Fruit fly (Drosophila melanogaster) whole organism, prepupa: Measurements from ENCODE around the gene Vps53.

Experiments used
- Blimp-1 ChIP-seq: fragments of 200-800 bp; sonication (Bioruptor generic); optimal IDR thresholded peaks from 3 replicates; lab custom pipeline; 2017; ENCODE audit warnings: missing biosample characterization, missing genetic modification characterization, mild to moderate bottlenecking, moderate library complexity, missing genetic modification reagents
- CG10631 ChIP-seq: fragments of 200-800 bp; sonication (Bioruptor generic); optimal IDR thresholded peaks from 2 replicates; lab custom pipeline; 2016; ENCODE audit warnings: missing biosample characterization, missing genetic modification characterization
- CG10669 ChIP-seq: fragments of 200-800 bp; sonication (Bioruptor generic); optimal IDR thresholded peaks from 3 replicates; lab custom pipeline; 2018; ENCODE audit warnings: missing biosample characterization, mild to moderate bottlenecking, missing genetic modification characterization, moderate library complexity
- CG11762 ChIP-seq: fragments of 200-800 bp; sonication (Bioruptor generic); optimal IDR thresholded peaks from 3 replicates; lab custom pipeline; 2016; ENCODE audit warnings: missing biosample characterization, missing genetic modification characterization; ENCODE audit not compliant: insufficient read depth
- CG15336 ChIP-seq: fragments of 200-800 bp; sonication (Bioruptor generic); IDR thresholded peaks from 2 replicates; pipeline ENCODE4 v1.3.6; 2022; ENCODE audit warnings: missing biosample characterization, missing genetic modification characterization
- CG1621 ChIP-seq: fragments of 200-800 bp; sonication (Bioruptor generic); optimal IDR thresholded peaks from 3 replicates; lab custom pipeline; 2018; ENCODE audit warnings: missing biosample characterization, mild to moderate bottlenecking, missing genetic modification characterization
- CG16779 ChIP-seq: fragments of 200-800 bp; sonication (Bioruptor generic); optimal IDR thresholded peaks from 3 replicates; lab custom pipeline; 2017; ENCODE audit warnings: missing biosample characterization, mild to moderate bottlenecking, missing genetic modification characterization
- CG3032 ChIP-seq: fragments of 200-800 bp; optimal IDR thresholded peaks from 2 replicates; lab custom pipeline; 2019; ENCODE audit warnings: missing biosample characterization, mild to moderate bottlenecking, missing genetic modification characterization, moderate library complexity
- CG31627 ChIP-seq: fragments of 200-800 bp; sonication (Bioruptor generic); optimal IDR thresholded peaks from 3 replicates; lab custom pipeline; 2016; ENCODE audit warnings: missing biosample characterization, missing genetic modification characterization
- CG32006 ChIP-seq: fragments of 200-800 bp; sonication (Bioruptor generic); optimal IDR thresholded peaks from 3 replicates; lab custom pipeline; 2017; ENCODE audit warnings: missing biosample characterization, mild to moderate bottlenecking, missing genetic modification characterization
- CG34406 ChIP-seq: fragments of 200-800 bp; sonication (Bioruptor generic); optimal IDR thresholded peaks from 3 replicates; lab custom pipeline; 2016; ENCODE audit warnings: missing biosample characterization, missing genetic modification characterization
- CG6276 ChIP-seq: fragments of 200-800 bp; sonication (Bioruptor generic); optimal IDR thresholded peaks from 2 replicates; lab custom pipeline; 2017; ENCODE audit warnings: missing biosample characterization, mild to moderate bottlenecking, missing genetic modification characterization
- CG6792 ChIP-seq: fragments of 200-800 bp; sonication (Bioruptor generic); optimal IDR thresholded peaks from 3 replicates; lab custom pipeline; 2016; ENCODE audit warnings: missing biosample characterization, missing genetic modification characterization
- CG6808 ChIP-seq: fragments of 200-800 bp; sonication (Bioruptor generic); optimal IDR thresholded peaks from 3 replicates; lab custom pipeline; 2017; ENCODE audit warnings: missing biosample characterization, missing genetic modification characterization, mild to moderate bottlenecking, moderate library complexity, missing genetic modification reagents
- CG6854 ChIP-seq: fragments of 200-800 bp; sonication (Bioruptor generic); optimal IDR thresholded peaks from 2 replicates; lab custom pipeline; 2017; ENCODE audit warnings: missing biosample characterization, mild to moderate bottlenecking, missing genetic modification characterization
- CG7368 ChIP-seq: fragments of 200-800 bp; sonication (Bioruptor generic); optimal IDR thresholded peaks from 3 replicates; lab custom pipeline; 2016; ENCODE audit warnings: missing biosample characterization, missing genetic modification characterization
- CG8119 ChIP-seq: fragments of 200-800 bp; sonication (Bioruptor generic); IDR thresholded peaks from 3 replicates; pipeline ENCODE4 v1.3.6; 2022; ENCODE audit warnings: missing biosample characterization, missing genetic modification characterization
- CG8319 ChIP-seq: fragments of 200-800 bp; sonication (Bioruptor generic); optimal IDR thresholded peaks from 3 replicates; lab custom pipeline; 2016; ENCODE audit warnings: missing biosample characterization, missing genetic modification characterization
- CG8632 ChIP-seq: fragments of 200-800 bp; sonication (Bioruptor generic); optimal IDR thresholded peaks from 3 replicates; lab custom pipeline; 2016; ENCODE audit warnings: missing biosample characterization, missing genetic modification characterization
- Eip75B ChIP-seq: fragments of 200-800 bp; sonication (Bioruptor generic); optimal IDR thresholded peaks from 3 replicates; lab custom pipeline; 2016; ENCODE audit warnings: missing biosample characterization, missing genetic modification characterization
- Eip78C ChIP-seq: fragments of 200-800 bp; sonication (Bioruptor generic); peaks from one replicate; lab custom pipeline; 2016; ENCODE audit warnings: missing biosample characterization, missing genetic modification characterization
- Ets96B ChIP-seq: fragments of 200-800 bp; optimal IDR thresholded peaks from 2 replicates; lab custom pipeline; 2019; ENCODE audit warnings: missing biosample characterization, mild to moderate bottlenecking, missing genetic modification characterization, moderate library complexity
- Gug ChIP-seq: fragments of 200-800 bp; sonication (Bioruptor generic); IDR thresholded peaks from 2 replicates; pipeline ENCODE4 v1.3.6; 2022; ENCODE audit warnings: missing biosample characterization, missing genetic modification characterization
- Hr39 ChIP-seq: fragments of 200-800 bp; sonication (Bioruptor generic); optimal IDR thresholded peaks from 2 replicates; lab custom pipeline; 2016; ENCODE audit warnings: missing biosample characterization, missing genetic modification characterization
- Hr4 ChIP-seq: fragments of 200-800 bp; sonication (Bioruptor generic); optimal IDR thresholded peaks from 3 replicates; lab custom pipeline; 2016; ENCODE audit warnings: missing biosample characterization, missing genetic modification characterization
- Lpt ChIP-seq: fragments of 200-800 bp; sonication (Bioruptor generic); optimal IDR thresholded peaks from 3 replicates; lab custom pipeline; 2016; ENCODE audit warnings: missing biosample characterization, missing genetic modification characterization
- Met ChIP-seq: fragments of 200-800 bp; sonication (Bioruptor generic); optimal IDR thresholded peaks from 3 replicates; lab custom pipeline; 2016; ENCODE audit warnings: missing biosample characterization, missing genetic modification characterization
- OdsH ChIP-seq: fragments of 200-800 bp; sonication (Bioruptor generic); optimal IDR thresholded peaks from 3 replicates; lab custom pipeline; 2016; ENCODE audit warnings: missing biosample characterization, missing genetic modification characterization
- Sox102F ChIP-seq: fragments of 200-800 bp; sonication (Bioruptor generic); optimal IDR thresholded peaks from 2 replicates; lab custom pipeline; 2016; ENCODE audit warnings: missing biosample characterization, mild to moderate bottlenecking, missing genetic modification characterization
- Sox14 ChIP-seq: fragments of 200-800 bp; sonication (Bioruptor generic); optimal IDR thresholded peaks from 3 replicates; lab custom pipeline; 2016; ENCODE audit warnings: missing biosample characterization, missing genetic modification characterization
- Sox15 ChIP-seq: fragments of 200-800 bp; sonication (Bioruptor generic); optimal IDR thresholded peaks from 3 replicates; lab custom pipeline; 2016; ENCODE audit warnings: missing biosample characterization, missing genetic modification characterization
- eg ChIP-seq: fragments of 200-800 bp; sonication (Bioruptor generic); IDR thresholded peaks from 3 replicates; pipeline ENCODE4 v1.3.6; 2022; ENCODE audit warnings: missing biosample characterization, missing genetic modification characterization
- fd59A ChIP-seq: fragments of 200-800 bp; sonication (Bioruptor generic); optimal IDR thresholded peaks from 2 replicates; lab custom pipeline; 2017; ENCODE audit warnings: missing biosample characterization, mild to moderate bottlenecking, missing genetic modification characterization, missing genetic modification reagents
- fkh ChIP-seq: fragments of 200-800 bp; sonication (Bioruptor generic); optimal IDR thresholded peaks from 3 replicates; lab custom pipeline; 2017; ENCODE audit warnings: missing biosample characterization, mild to moderate bottlenecking, missing genetic modification characterization, moderate library complexity
- net ChIP-seq: fragments of 200-800 bp; sonication (Bioruptor generic); optimal IDR thresholded peaks from 3 replicates; lab custom pipeline; 2016; ENCODE audit warnings: missing biosample characterization, missing genetic modification characterization
- pdm3 ChIP-seq: fragments of 200-800 bp; sonication (Bioruptor generic); optimal IDR thresholded peaks from 3 replicates; lab custom pipeline; 2016; ENCODE audit warnings: missing biosample characterization, missing genetic modification characterization
- salr ChIP-seq, 2 experiments: fragments of 200-800 bp; sonication (Bioruptor generic); optimal IDR thresholded peaks; 3 replicates each; lab custom pipeline; 2016 to 2018; ENCODE audit warnings: missing biosample characterization in 2 of 2, missing genetic modification characterization in 2 of 2, mild to moderate bottlenecking in 1 of 2
- spab ChIP-seq: fragments of 200-800 bp; sonication (Bioruptor generic); optimal IDR thresholded peaks from 2 replicates; lab custom pipeline; 2017; ENCODE audit warnings: missing biosample characterization, mild to moderate bottlenecking, missing genetic modification characterization, missing genetic modification reagents
- ss ChIP-seq, 2 experiments: fragments of 200-800 bp; sonication (Bioruptor generic); optimal IDR thresholded peaks; 2 replicates in 1 of 2; 3 replicates in 1 of 2; lab custom pipeline; 2017 to 2018; ENCODE audit warnings: mild to moderate bottlenecking in 2 of 2, missing biosample characterization in 2 of 2, missing genetic modification characterization in 2 of 2, moderate library complexity in 1 of 2
- svp ChIP-seq: fragments of 200-800 bp; sonication (Bioruptor generic); peaks from one replicate; lab custom pipeline; 2016; ENCODE audit warnings: missing biosample characterization, missing genetic modification characterization
- vri ChIP-seq: fragments of 200-800 bp; sonication (Bioruptor generic); optimal IDR thresholded peaks from 3 replicates; lab custom pipeline; 2016; ENCODE audit warnings: missing biosample characterization, mild to moderate bottlenecking, missing genetic modification characterization

The Vps53 gene

dm6 chr2L:4371516-4372136 is 14.2 kb downstream of the Vps53 start (continued):
- TF ChIP-seq pdm3 (GFP tag; lab: Kevin White, UChicago) = peak; percentile 58
- TF ChIP-seq CG6854 = peak; percentile 71
- TF ChIP-seq CG1621 = peak; percentile 55
- peak; percentile 36 for TF ChIP-seq Blimp-1 (GFP tag; lab: Kevin White, UChicago)
- peak; percentile 39 for TF ChIP-seq CG6808 (GFP tag; lab: Kevin White, UChicago)
- TF ChIP-seq CG8319 (GFP tag; lab: Kevin White, UChicago) = peak; percentile 11
- peak; percentile 61 for TF ChIP-seq eg (GFP tag; lab: Robert Waterston, UW)
- peak; percentile 59 for TF ChIP-seq Hr4 (GFP tag; lab: Kevin White, UChicago)
- peak; percentile 4 for TF ChIP-seq spab (GFP tag; lab: Kevin White, UChicago)
- no peak for TF ChIP-seq fd59A (GFP tag; lab: Kevin White, UChicago)
- TF ChIP-seq CG6276 = peak; percentile 67
- no peak for TF ChIP-seq Gug (GFP tag; lab: Robert Waterston, UW)
- peak; percentile 61 for TF ChIP-seq Lpt (GFP tag; lab: Kevin White, UChicago)
- TF ChIP-seq CG6792 (GFP tag; lab: Kevin White, UChicago) = peak; percentile 65
- TF ChIP-seq CG3032 (tag; lab: Kevin White, UChicago) = no peak
- TF ChIP-seq CG34406 (GFP tag; lab: Kevin White, UChicago) = peak; percentile 77
- peak; percentile 31 for TF ChIP-seq vri (GFP tag; lab: Kevin White, UChicago)
- TF ChIP-seq CG31627 (GFP tag; lab: Kevin White, UChicago) = peak; percentile 29
- peak; percentile 55 for TF ChIP-seq Eip75B (GFP tag; lab: Kevin White, UChicago)
- TF ChIP-seq Ets96B (tag; lab: Kevin White, UChicago) = peak; percentile 38
- TF ChIP-seq CG10631 (GFP tag; lab: Kevin White, UChicago) = peak; percentile 35

- TF ChIP-seq ss (GFP tag; optimal IDR thresholded peaks at IDR 0.05; lab: Kevin White, UChicago) (peak in 1 of 2 experiments; percentile 34), CG8119 (no peak), CG8632 (no peak), Hr39 (peak; percentile 63)
- TF ChIP-seq, all 60 proteins: peak for 2
These were observed 15.3 kb downstream of the Vps53 start for dm6 chr2L:4370592-4370991.

DNA sequence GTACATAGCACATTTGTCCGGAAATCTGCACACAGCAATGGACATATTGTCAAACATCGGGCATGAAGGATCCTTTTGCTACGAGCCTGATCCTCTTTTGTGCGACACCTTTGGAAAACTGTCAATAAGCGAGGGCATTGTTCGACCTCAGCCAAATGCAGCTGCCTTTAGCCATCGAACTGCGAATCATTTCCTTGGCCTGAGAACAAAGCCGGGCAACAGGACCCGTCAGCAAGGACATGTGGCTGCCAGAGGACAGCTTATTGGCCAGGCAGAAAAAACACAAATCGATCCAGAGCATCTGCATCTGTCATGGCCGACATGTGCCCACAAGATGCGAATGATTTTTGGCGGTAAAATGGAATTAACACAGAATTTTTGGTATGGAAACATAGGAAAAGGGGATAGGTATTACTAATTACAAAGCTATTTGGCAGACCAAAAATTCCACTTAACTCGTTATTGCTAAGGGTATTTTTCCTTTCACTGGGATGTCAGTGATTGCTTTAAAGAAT is 15.8 kb downstream of the Vps53 start:
- TF ChIP-seq CG11762 (GFP tag; lab: Kevin White, UChicago) (no peak), salr (GFP tag; optimal IDR thresholded peaks at IDR 0.05; lab: Kevin White, UChicago) (no peak), Eip78C (GFP tag; lab: Kevin White, UChicago) (no peak), Met (GFP tag; lab: Kevin White, UChicago) (no peak), OdsH (GFP tag; lab: Kevin White, UChicago) (no peak), CG15336 (GFP tag; lab: Robert Waterston, UW) (no peak), CG32006 (GFP tag; lab: Kevin White, UChicago) (no peak), vri (GFP tag; lab: Kevin White, UChicago) (no peak), CG6854 (no peak), net (GFP tag; lab: Kevin White, UChicago) (no peak), Sox14 (no peak), fd59A (GFP tag; lab: Kevin White, UChicago) (no peak), Sox102F (GFP tag; lab: Kevin White, UChicago) (no peak), fkh (GFP tag; lab: Kevin White, UChicago) (no peak), CG7368 (GFP tag; lab: Kevin White, UChicago) (no peak), CG10669 (no peak), Sox15 (GFP tag; lab: Kevin White, UChicago) (no peak), svp (GFP tag; lab: Kevin White, UChicago) (no peak), CG31627 (GFP tag; lab: Kevin White, UChicago) (no peak), CG16779 (tag; lab: Kevin White, UChicago) (no peak)
